Worm (Caenorhabditis elegans): Measurements from ENCODE around the gene rps-1.

- TF ChIP-seq elt-1 (tag; optimal IDR thresholded peaks at IDR 0.05; ENCODE audit: borderline replicate concordance, insufficient read depth) (no peak), nhr-237 (tag; optimal IDR thresholded peaks at IDR 0.05) (no peak), nhr-76 (tag; optimal IDR thresholded peaks at IDR 0.05) (no peak), hlh-1 (tag; optimal IDR thresholded peaks at IDR 0.05) (no peak)
Measured at ce11 chrIII:4495685-4496084, 20.0 kb downstream of the rps-1 start.
